Fruit fly (Drosophila melanogaster): ENCODE data around the gene GstD8.

- TF ChIP-seq cnc (optimal IDR thresholded peaks at IDR 0.05) (no peak), bab1 (GFP tag; optimal IDR thresholded peaks at IDR 0.05) (no peak), Clk (GFP tag; optimal IDR thresholded peaks at IDR 0.05) (no peak), tj (GFP tag; optimal IDR thresholded peaks at IDR 0.05) (no peak), CG11617 (GFP tag; optimal IDR thresholded peaks at IDR 0.05) (no peak), toe (GFP tag; optimal IDR thresholded peaks at IDR 0.05) (no peak), CG5204 (GFP tag; optimal IDR thresholded peaks at IDR 0.05) (no peak), CG7045 (GFP tag; optimal IDR thresholded peaks at IDR 0.05) (no peak), CG12768 (GFP tag; optimal IDR thresholded peaks at IDR 0.05) (no peak), ovo (GFP tag; optimal IDR thresholded peaks at IDR 0.05) (no peak), pad (GFP tag; optimal IDR thresholded peaks at IDR 0.05) (no peak), kay (GFP tag; ENCODE audit: borderline replicate concordance) (no peak)
Measured at dm6 chr3R:12405928-12406234, 26.1 kb downstream of the GstD8 start, which contains the start of gene Cyp9f2.
